Worm (Caenorhabditis elegans) whole organism, early embryonic: ENCODE data around the gene trp-1.

ENCODE experiments used
- B0310.2 ChIP-seq: sonication (generic microtip); optimal IDR thresholded peaks from 2 replicates; lab custom pipeline; 2016; ENCODE audit warnings: mild to moderate bottlenecking, missing genetic modification characterization, missing compliant biosample characterization
- F13C5.2 ChIP-seq: sonication (generic microtip); optimal IDR thresholded peaks from 2 replicates; lab custom pipeline; 2017; ENCODE audit warnings: mild to moderate bottlenecking, missing genetic modification characterization, inconsistent platforms, missing compliant biosample characterization
- aly-1 ChIP-seq: sonication (generic microtip); optimal IDR thresholded peaks from 2 replicates; lab custom pipeline; 2016; ENCODE audit warnings: missing genetic modification characterization, missing compliant biosample characterization
- ama-1 ChIP-seq: fragments of 150-350 bp; optimal IDR thresholded peaks from 2 replicates; lab custom pipeline; 2014
- ceh-13 ChIP-seq: fragments of 200-800 bp; sonication (Bioruptor generic); optimal IDR thresholded peaks from 2 replicates; lab custom pipeline; 2018; ENCODE audit warnings: mild to moderate bottlenecking, missing genetic modification characterization, missing compliant biosample characterization
- ceh-36 ChIP-seq: sonication (generic microtip); optimal IDR thresholded peaks from 2 replicates; lab custom pipeline; 2016; ENCODE audit warnings: missing genetic modification characterization, inconsistent platforms, missing compliant biosample characterization
- ets-7 ChIP-seq: sonication (generic microtip); optimal IDR thresholded peaks from 2 replicates; lab custom pipeline; 2016; ENCODE audit warnings: missing genotype, missing genetic modification characterization, missing compliant biosample characterization
- flt-1 ChIP-seq: fragments of 200-800 bp; sonication (Bioruptor generic); IDR thresholded peaks from 2 replicates; pipeline ENCODE4 v1.3.6; 2022; ENCODE audit warnings: missing genetic modification characterization, missing compliant biosample characterization
- hmbx-1 ChIP-seq: sonication (generic microtip); optimal IDR thresholded peaks from 2 replicates; lab custom pipeline; 2016; ENCODE audit warnings: mild to moderate bottlenecking, missing genetic modification characterization, missing compliant biosample characterization
- hmg-4 ChIP-seq: fragments of 200-800 bp; sonication (Bioruptor generic); optimal IDR thresholded peaks from 2 replicates; lab custom pipeline; 2018; ENCODE audit warnings: mild to moderate bottlenecking, missing genetic modification characterization, missing compliant biosample characterization
- pes-1 ChIP-seq: fragments of 200-800 bp; sonication (Bioruptor generic); IDR thresholded peaks from 2 replicates; pipeline ENCODE4 v1.3.6; 2022; ENCODE audit warnings: missing genetic modification reagents, missing genetic modification characterization, missing compliant biosample characterization
- scrt-1 ChIP-seq: fragments of 200-800 bp; sonication (Bioruptor generic); IDR thresholded peaks from 2 replicates; pipeline ENCODE4 v1.3.6; 2022; ENCODE audit warnings: missing genetic modification characterization, missing compliant biosample characterization
- tbx-11 ChIP-seq: fragments of 200-800 bp; sonication (Bioruptor generic); IDR thresholded peaks from 2 replicates; pipeline ENCODE4 v1.3.6; 2022; ENCODE audit warnings: missing genetic modification characterization, missing compliant biosample characterization

DNA sequence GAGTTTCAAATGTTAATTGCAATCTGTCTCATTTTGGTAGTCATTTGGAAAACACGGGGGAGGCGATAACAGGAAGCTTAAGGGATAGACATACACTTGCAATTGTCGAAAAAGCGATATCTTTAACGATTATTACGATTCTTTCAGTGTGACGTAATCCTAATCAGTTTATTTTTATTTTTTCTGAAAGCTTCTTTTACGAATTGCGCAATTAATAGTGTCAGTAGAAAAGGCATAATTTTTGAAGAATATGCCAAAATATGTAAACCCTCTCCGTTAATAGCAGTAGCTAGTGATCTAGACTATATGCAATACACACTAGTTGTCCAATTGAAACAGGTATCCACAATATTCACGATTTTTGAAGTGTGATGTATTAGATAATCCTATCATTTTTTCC, 25.5 kb downstream of the trp-1 start:
- TF ChIP-seq F13C5.2 (tag; lab: Kevin White, UChicago): no peak
- no peak for TF ChIP-seq ama-1
- TF ChIP-seq ceh-36 (tag; lab: Kevin White, UChicago): no peak
- TF ChIP-seq hmg-4 (GFP tag; lab: Kevin White, UChicago): no peak
- no peak for TF ChIP-seq ets-7 (tag; lab: Kevin White, UChicago)
- no peak for TF ChIP-seq pes-1 (GFP tag; lab: Robert Waterston, UW)
- TF ChIP-seq B0310.2 (tag; lab: Kevin White, UChicago): no peak
- TF ChIP-seq hmbx-1: no peak
- TF ChIP-seq tbx-11 (GFP tag; lab: Robert Waterston, UW): no peak
- no peak for TF ChIP-seq aly-1
- no peak for TF ChIP-seq flt-1
- no peak for TF ChIP-seq scrt-1
- no peak for TF ChIP-seq ceh-13 (GFP tag; lab: Kevin White, UChicago)
